Worm (Caenorhabditis elegans) whole organism, young adult: Measurements from ENCODE around the gene aly-1.
"Not testable (repeated sequence)": the region's sequence is repeated elsewhere in the genome, so short reads cannot be mapped to it uniquely, and the experiment has no call there.

ENCODE experiments used
- B0019.2 ChIP-seq: fragments of 200-800 bp; sonication (Bioruptor generic); conservative IDR thresholded peaks from 2 replicates; pipeline ENCODE4 v1.3.6; 2022; ENCODE audit warnings: missing genetic modification reagents, missing genetic modification characterization, missing compliant biosample characterization
- B0035.1 ChIP-seq: sonication (generic microtip); optimal IDR thresholded peaks from 2 replicates; lab custom pipeline; 2016; ENCODE audit warnings: missing genetic modification characterization, mild to moderate bottlenecking, missing compliant biosample characterization, missing genotype, missing genetic modification reagents
- B0261.1 ChIP-seq: sonication (generic microtip); optimal IDR thresholded peaks from 2 replicates; lab custom pipeline; 2016; ENCODE audit warnings: mild to moderate bottlenecking, missing genetic modification characterization, moderate library complexity, missing compliant biosample characterization
- B0336.3 ChIP-seq: fragments of 200-800 bp; sonication (Bioruptor generic); IDR thresholded peaks from 2 replicates; pipeline ENCODE4 v1.3.6; 2022; ENCODE audit warnings: missing genetic modification characterization, missing compliant biosample characterization
- C17E4.6 ChIP-seq: fragments of 200-800 bp; sonication (Bioruptor generic); IDR thresholded peaks from 2 replicates; pipeline ENCODE4 v1.3.6; 2022; ENCODE audit warnings: missing genetic modification reagents, missing genetic modification characterization, missing compliant biosample characterization
- D2030.7 ChIP-seq: fragments of 200-800 bp; sonication (Bioruptor generic); IDR thresholded peaks from 2 replicates; pipeline ENCODE4 v1.3.6; 2022; ENCODE audit warnings: missing genetic modification reagents, missing genetic modification characterization, missing compliant biosample characterization
- F33H1.4 ChIP-seq: fragments of 200-800 bp; sonication (Bioruptor generic); IDR thresholded peaks from 2 replicates; pipeline ENCODE4 v1.3.6; 2022; ENCODE audit warnings: missing genetic modification reagents, missing genetic modification characterization, missing compliant biosample characterization
- F49E8.2 ChIP-seq: sonication (generic microtip); optimal IDR thresholded peaks from 3 replicates; lab custom pipeline; 2017; ENCODE audit warnings: missing genetic modification characterization, mild to moderate bottlenecking, missing compliant biosample characterization, antibody characterized with exemption, moderate library complexity; ENCODE audit not compliant: insufficient read depth
- F57A8.1 ChIP-seq: fragments of 200-800 bp; sonication (Bioruptor generic); optimal IDR thresholded peaks from 2 replicates; lab custom pipeline; 2018; ENCODE audit warnings: mild to moderate bottlenecking, missing genetic modification characterization, moderate library complexity, missing compliant biosample characterization
- K12H6.12 ChIP-seq: fragments of 200-800 bp; sonication (Bioruptor generic); optimal IDR thresholded peaks from 2 replicates; lab custom pipeline; 2018; ENCODE audit warnings: mild to moderate bottlenecking, missing genetic modification characterization, missing compliant biosample characterization
- T07F8.4 ChIP-seq: sonication (generic microtip); optimal IDR thresholded peaks from 2 replicates; lab custom pipeline; 2016; ENCODE audit warnings: mild to moderate bottlenecking, missing genetic modification characterization, moderate library complexity, missing compliant biosample characterization
- Y56A3A.18 ChIP-seq: fragments of 200-800 bp; sonication (Bioruptor generic); IDR thresholded peaks from 2 replicates; pipeline ENCODE4 v1.3.6; 2022; ENCODE audit warnings: missing genetic modification reagents, missing genetic modification characterization, missing compliant biosample characterization
- Y79H2A.3 ChIP-seq: fragments of 200-800 bp; sonication (Bioruptor generic); conservative IDR thresholded peaks from 2 replicates; pipeline ENCODE4 v1.3.6; 2022; ENCODE audit warnings: missing genetic modification reagents, missing genetic modification characterization, missing compliant biosample characterization
- Y95B8A.8 ChIP-seq: fragments of 200-800 bp; sonication (Bioruptor generic); IDR thresholded peaks from 2 replicates; pipeline ENCODE4 v1.3.6; 2022; ENCODE audit warnings: missing genetic modification reagents, missing genetic modification characterization, missing compliant biosample characterization
- attf-6 ChIP-seq: fragments of 200-800 bp; sonication (Bioruptor generic); IDR thresholded peaks from 2 replicates; pipeline ENCODE4 v1.3.6; 2022; ENCODE audit warnings: missing genetic modification reagents, missing genetic modification characterization, missing compliant biosample characterization
- bed-1 ChIP-seq: fragments of 200-800 bp; sonication (Bioruptor generic); IDR thresholded peaks from 2 replicates; pipeline ENCODE4 v1.3.6; 2022; ENCODE audit warnings: missing genetic modification reagents, missing genetic modification characterization, missing compliant biosample characterization
- ccch-3 ChIP-seq: fragments of 200-800 bp; sonication (Bioruptor generic); optimal IDR thresholded peaks from 2 replicates; lab custom pipeline; 2018; ENCODE audit warnings: mild to moderate bottlenecking, missing genetic modification characterization, missing compliant biosample characterization
- cebp-1 ChIP-seq, 2 experiments: fragments of 200-800 bp in 1 of 2; sonication (Bioruptor generic) in 1 of 2; sonication (generic microtip) in 1 of 2; IDR thresholded peaks in 1 of 2; optimal IDR thresholded peaks in 1 of 2; 2 replicates each; pipeline versions ENCODE4 v1.3.6 to Lab custom; 2017 to 2022; ENCODE audit warnings: missing compliant biosample characterization in 2 of 2, missing genetic modification characterization in 2 of 2, mild to moderate bottlenecking in 1 of 2, missing genetic modification reagents in 1 of 2, moderate library complexity in 1 of 2
- ceh-100 ChIP-seq: fragments of 200-800 bp; sonication (Bioruptor generic); IDR thresholded peaks from 2 replicates; pipeline ENCODE4 v1.3.6; 2022; ENCODE audit warnings: missing genetic modification reagents, missing genetic modification characterization, missing compliant biosample characterization
- ceh-27 ChIP-seq: fragments of 200-800 bp; sonication (Bioruptor generic); optimal IDR thresholded peaks from 2 replicates; lab custom pipeline; 2018; ENCODE audit warnings: mild to moderate bottlenecking, missing genetic modification characterization, moderate library complexity, missing compliant biosample characterization
- ceh-91 ChIP-seq: fragments of 200-800 bp; sonication (Bioruptor generic); IDR thresholded peaks from 2 replicates; pipeline ENCODE4 v1.3.6; 2022; ENCODE audit warnings: missing genetic modification reagents, missing genetic modification characterization, missing compliant biosample characterization
- dox-1 ChIP-seq: fragments of 200-800 bp; sonication (Bioruptor generic); IDR thresholded peaks from 2 replicates; pipeline ENCODE4 v1.3.6; 2022; ENCODE audit warnings: missing genetic modification reagents, missing genetic modification characterization, missing compliant biosample characterization
- dpl-1 ChIP-seq: fragments of 150-350 bp; optimal IDR thresholded peaks from 2 replicates; lab custom pipeline; 2014; ENCODE audit warnings: missing biosample characterization, missing genetic modification reagents, missing genetic modification characterization
- efl-1 ChIP-seq: fragments of 150-350 bp; optimal IDR thresholded peaks from 2 replicates; lab custom pipeline; 2014; ENCODE audit warnings: missing biosample characterization, missing genetic modification reagents, missing genetic modification characterization
- hmg-1.2 ChIP-seq: fragments of 200-800 bp; sonication (Bioruptor generic); IDR thresholded peaks from 2 replicates; pipeline ENCODE4 v1.3.6; 2022; ENCODE audit warnings: missing genetic modification reagents, missing genetic modification characterization, missing compliant biosample characterization
- hsf-1 ChIP-seq: fragments of 200-800 bp; sonication (Bioruptor generic); IDR thresholded peaks from 2 replicates; pipeline ENCODE4 v1.3.6; 2022; ENCODE audit warnings: missing genetic modification reagents, missing genetic modification characterization, missing compliant biosample characterization
- lin-54 ChIP-seq: fragments of 200-800 bp; sonication (Bioruptor generic); optimal IDR thresholded peaks from 2 replicates; lab custom pipeline; 2018; ENCODE audit warnings: mild to moderate bottlenecking, missing genetic modification characterization, missing compliant biosample characterization
- lsl-1 ChIP-seq: fragments of 200-800 bp; sonication (Bioruptor generic); optimal IDR thresholded peaks from 2 replicates; lab custom pipeline; 2018; ENCODE audit warnings: mild to moderate bottlenecking, missing genetic modification characterization, moderate library complexity, missing compliant biosample characterization
- lsy-27 ChIP-seq: sonication (generic microtip); optimal IDR thresholded peaks from 2 replicates; lab custom pipeline; 2017; ENCODE audit warnings: missing genetic modification characterization, mild to moderate bottlenecking, missing compliant biosample characterization, antibody characterized with exemption, missing genotype, borderline replicate concordance; ENCODE audit not compliant: insufficient read depth
- madf-3 ChIP-seq: fragments of 200-800 bp; sonication (Bioruptor generic); IDR thresholded peaks from 2 replicates; pipeline ENCODE4 v1.3.6; 2022; ENCODE audit warnings: missing genetic modification reagents, missing genetic modification characterization, missing compliant biosample characterization
- mes-4 ChIP-seq: sonication (generic microtip); optimal IDR thresholded peaks from 2 replicates; lab custom pipeline; 2016; ENCODE audit warnings: missing genotype, missing genetic modification characterization, missing compliant biosample characterization
- nfya-1 ChIP-seq: sonication (generic microtip); optimal IDR thresholded peaks from 2 replicates; lab custom pipeline; 2017; ENCODE audit warnings: antibody characterized with exemption, missing compliant biosample characterization, missing genetic modification characterization, borderline replicate concordance; ENCODE audit not compliant: insufficient read depth
- nfyb-1 ChIP-seq: fragments of 200-800 bp; sonication (Bioruptor generic); IDR thresholded peaks from 2 replicates; pipeline ENCODE4 v1.3.6; 2022; ENCODE audit warnings: missing genetic modification reagents, missing genetic modification characterization, missing compliant biosample characterization
- rpc-1 ChIP-seq, 2 experiments: fragments of 150-350 bp in 1 of 2; sonication (generic microtip) in 1 of 2; optimal IDR thresholded peaks; 2 replicates each; lab custom pipeline; 2014 to 2018; ENCODE audit warnings: missing biosample characterization in 1 of 2, missing genetic modification characterization in 1 of 2, missing genetic modification reagents in 1 of 2, missing genotype in 1 of 2
- snpc-1.1 ChIP-seq: sonication (generic microtip); optimal IDR thresholded peaks from 2 replicates; lab custom pipeline; 2017; ENCODE audit warnings: missing genetic modification characterization, mild to moderate bottlenecking, missing compliant biosample characterization, antibody characterized with exemption, moderate library complexity, missing genotype, missing genetic modification reagents; ENCODE audit not compliant: insufficient read depth
- snpc-3.4 ChIP-seq: sonication (generic microtip); optimal IDR thresholded peaks from 2 replicates; lab custom pipeline; 2017; ENCODE audit warnings: missing genetic modification characterization, mild to moderate bottlenecking, missing compliant biosample characterization, antibody characterized with exemption, moderate library complexity, missing genotype, missing genetic modification reagents
- snpc-4 ChIP-seq, 5 experiments: fragments of 150-350 bp in 1 of 5; sonication (generic microtip) in 4 of 5; optimal IDR thresholded peaks; 2 replicates each; lab custom pipeline; 2014 to 2018; ENCODE audit warnings: missing genetic modification characterization in 5 of 5, missing biosample characterization in 3 of 5, antibody characterized with exemption in 2 of 5, mild to moderate bottlenecking in 2 of 5, missing compliant biosample characterization in 2 of 5, missing genotype in 2 of 5, moderate library complexity in 2 of 5, missing genetic modification reagents in 1 of 5
- tbp1 ChIP-seq: fragments of 200-800 bp; sonication (Bioruptor generic); optimal IDR thresholded peaks from 2 replicates; lab custom pipeline; 2018; ENCODE audit warnings: mild to moderate bottlenecking, missing genetic modification characterization, missing compliant biosample characterization
- zfh-2 ChIP-seq: fragments of 200-800 bp; sonication (Bioruptor generic); conservative IDR thresholded peaks from 2 replicates; pipeline ENCODE4 v1.3.6; 2022; ENCODE audit warnings: missing genetic modification reagents, missing genetic modification characterization, missing compliant biosample characterization
- ztf-18 ChIP-seq: sonication (generic microtip); optimal IDR thresholded peaks from 2 replicates; lab custom pipeline; 2016; ENCODE audit warnings: missing genotype, mild to moderate bottlenecking, missing genetic modification characterization, missing compliant biosample characterization
- ztf-28 ChIP-seq: fragments of 200-800 bp; sonication (Bioruptor generic); IDR thresholded peaks from 2 replicates; pipeline ENCODE4 v1.3.6; 2022; ENCODE audit warnings: missing genetic modification reagents, missing genetic modification characterization, missing compliant biosample characterization

aly-1 gene

DNA sequence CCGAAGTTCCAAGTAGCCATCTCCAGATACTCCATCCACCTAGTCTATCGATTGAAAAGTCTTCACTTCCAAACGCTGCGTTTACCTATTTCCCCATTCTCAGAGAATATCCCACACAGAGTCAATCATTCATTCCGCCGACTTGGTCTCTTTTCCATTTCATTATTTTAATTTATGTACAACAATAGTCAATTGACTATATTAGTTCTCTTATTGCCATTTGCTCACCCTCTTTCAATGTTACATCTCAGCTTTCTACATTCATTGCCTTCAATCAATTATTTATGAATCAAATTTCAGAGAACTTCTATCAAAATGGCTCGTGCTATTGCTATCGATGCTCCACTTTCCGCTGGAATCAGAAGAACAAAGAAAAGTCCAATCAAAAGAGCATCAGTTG is at the start of gene aly-1:
aly-1 (plus strand) TSS at position 301 of the 400 bp plus-strand sequence.
- TF ChIP-seq F57A8.1 (GFP tag; lab: Kevin White, UChicago) (no peak), ceh-100 (GFP tag; lab: Robert Waterston, UW) (no peak), nfya-1 (no peak), mes-4 (tag; lab: Kevin White, UChicago) (no peak), ceh-27 (GFP tag; lab: Kevin White, UChicago) (no peak), K12H6.12 (no peak), ccch-3 (GFP tag; lab: Kevin White, UChicago) (no peak), B0035.1 (tag; lab: Kevin White, UChicago) (no peak), hmg-1.2 (GFP tag; lab: Robert Waterston, UW) (no peak), C17E4.6 (GFP tag; lab: Robert Waterston, UW) (no peak), snpc-1.1 (no peak), dpl-1 (no peak), B0261.1 (tag; lab: Kevin White, UChicago) (no peak), B0019.2 (GFP tag; lab: Robert Waterston, UW) (no peak), tbp1 (no peak), bed-1 (GFP tag; lab: Robert Waterston, UW) (no peak), ztf-18 (tag; lab: Kevin White, UChicago) (no peak), zfh-2 (no peak), snpc-3.4 (tag; lab: Kevin White, UChicago) (no peak)

ce11 chrIV:9063518-9063917 is 45.2 kb upstream of the aly-1 start:
- TF ChIP-seq lsy-27 (tag; lab: Kevin White, UChicago) = no peak
- TF ChIP-seq T07F8.4 (tag; lab: Kevin White, UChicago) = no peak
- no peak for TF ChIP-seq Y56A3A.18 (GFP tag; lab: Robert Waterston, UW)
- no peak for TF ChIP-seq cebp-1 (GFP tag; IDR thresholded peaks at IDR 0.05; lab: Robert Waterston, UW)
- peak; percentile 25 for TF ChIP-seq cebp-1 (tag; optimal IDR thresholded peaks at IDR 0.05; lab: Kevin White, UChicago)

ce11 chrIV:9067277-9068197 is 41.2 kb upstream of the aly-1 start:
- TF ChIP-seq F49E8.2 (tag; lab: Kevin White, UChicago) (peak; percentile 7), lsl-1 (GFP tag; lab: Kevin White, UChicago) (peak; percentile 26), ztf-28 (GFP tag; lab: Robert Waterston, UW) (peak; percentile 13; the same call in 1 of the 2 replicates), ceh-91 (0 out of 2 replicates have a peak, but pooled peaks have one; percentile 14), B0336.3 (GFP tag; lab: Robert Waterston, UW) (0 out of 2 replicates have a peak, but pooled peaks have one; percentile 26), D2030.7 (GFP tag; lab: Robert Waterston, UW) (peak; percentile 51), Y95B8A.8 (GFP tag; lab: Robert Waterston, UW) (0 out of 2 replicates have a peak, but pooled peaks have one; percentile 55), Y79H2A.3 (0 out of 2 replicates have a peak, but pooled peaks have one; percentile 9), efl-1 (GFP tag; lab: Kevin White, UChicago) (peak; percentile 20), snpc-4 (tag; optimal IDR thresholded peaks at IDR 0.05; lab: Kevin White, UChicago) (peak in 3 of 4 experiments; percentile 51 to 88 (median 61)), lin-54 (GFP tag; lab: Kevin White, UChicago) (peak; percentile 74), hsf-1 (GFP tag; lab: Robert Waterston, UW) (peak; percentile 98), dox-1 (peak; percentile 70), attf-6 (GFP tag; lab: Robert Waterston, UW) (peak; percentile 92), rpc-1 (optimal IDR thresholded peaks at IDR 0.05; lab: Kevin White, UChicago) (peak; percentile 27), madf-3 (GFP tag; lab: Robert Waterston, UW) (0 out of 2 replicates have a peak, but pooled peaks have one; percentile 14), F33H1.4 (GFP tag; lab: Robert Waterston, UW) (peak; percentile 68), nfyb-1 (0 out of 2 replicates have a peak, but pooled peaks have one; percentile 20)
- TF ChIP-seq snpc-4 (GFP tag; optimal IDR thresholded peaks at IDR 0.05; lab: Kevin White, UChicago); rpc-1 (tag; optimal IDR thresholded peaks at IDR 0.05; lab: Kevin White, UChicago): not testable (repeated sequence)
